Worm (Caenorhabditis elegans) whole organism, midembryonic: ENCODE results near the gene K08D10.11.
A peak's percentile ranks its signal among the peaks of the same experiment; 100 is the strongest.

Experiments
- T22C8.4 ChIP-seq: fragments of 200-800 bp; sonication (Bioruptor generic); IDR thresholded peaks from 2 replicates; pipeline ENCODE4 v1.3.6; 2022; ENCODE audit warnings: missing genetic modification characterization, missing compliant biosample characterization
- cog-1 ChIP-seq: sonication (generic microtip); optimal IDR thresholded peaks from 2 replicates; lab custom pipeline; 2016; ENCODE audit warnings: missing genetic modification characterization, missing compliant biosample characterization
- flt-1 ChIP-seq: fragments of 200-800 bp; sonication (Bioruptor generic); IDR thresholded peaks from 2 replicates; pipeline ENCODE4 v1.3.6; 2022; ENCODE audit warnings: missing genetic modification characterization, missing compliant biosample characterization
- klf-2 ChIP-seq: fragments of 200-800 bp; sonication (Bioruptor generic); conservative IDR thresholded peaks from 2 replicates; pipeline ENCODE4 v1.3.6; 2022; ENCODE audit warnings: missing genetic modification reagents, missing genetic modification characterization, missing compliant biosample characterization
- med-1 ChIP-seq: sonication (generic microtip); optimal IDR thresholded peaks from 2 replicates; lab custom pipeline; 2017; ENCODE audit warnings: missing genetic modification characterization, mild to moderate bottlenecking, missing compliant biosample characterization, antibody characterized with exemption, missing genetic modification reagents; ENCODE audit not compliant: insufficient read depth
- ref-1 ChIP-seq: fragments of 200-800 bp; sonication (Bioruptor generic); conservative IDR thresholded peaks from 2 replicates; pipeline ENCODE4 v1.3.6; 2022; ENCODE audit warnings: missing genetic modification reagents, missing genetic modification characterization, missing compliant biosample characterization
- tab-1 ChIP-seq: fragments of 200-800 bp; sonication (Bioruptor generic); IDR thresholded peaks from 2 replicates; pipeline ENCODE4 v1.3.6; 2022; ENCODE audit warnings: missing genetic modification characterization, missing compliant biosample characterization
- ztf-23 ChIP-seq: fragments of 200-800 bp; sonication (Bioruptor generic); IDR thresholded peaks from 2 replicates; pipeline ENCODE4 v1.3.6; 2022; ENCODE audit warnings: missing genetic modification reagents, missing genetic modification characterization, missing compliant biosample characterization
- ztf-29 ChIP-seq: fragments of 200-800 bp; sonication (Bioruptor generic); IDR thresholded peaks from 2 replicates; pipeline ENCODE4 v1.3.6; 2022; ENCODE audit warnings: missing genetic modification reagents, missing genetic modification characterization, missing compliant biosample characterization

Gene K08D10.11

ce11 chrIV:4176088-4176487 lies 9.9 kb downstream of the K08D10.11 start, which contains the start of gene dnj-15:
Gene dnj-15 (plus strand): TSS chrIV:4176388.
- TF ChIP-seq T22C8.4 (GFP tag; lab: Robert Waterston, UW), result no peak
- no peak for TF ChIP-seq flt-1 (GFP tag; lab: Robert Waterston, UW)
- TF ChIP-seq cog-1 (tag; lab: Kevin White, UChicago), result no peak
- TF ChIP-seq klf-2, result no peak
- no peak for TF ChIP-seq ref-1 (GFP tag; lab: Robert Waterston, UW)
- TF ChIP-seq med-1, result no peak
- no peak for TF ChIP-seq ztf-23 (GFP tag; lab: Robert Waterston, UW)
- no peak for TF ChIP-seq tab-1 (GFP tag; lab: Robert Waterston, UW)
- no peak for TF ChIP-seq ztf-29 (GFP tag; lab: Robert Waterston, UW)

DNA sequence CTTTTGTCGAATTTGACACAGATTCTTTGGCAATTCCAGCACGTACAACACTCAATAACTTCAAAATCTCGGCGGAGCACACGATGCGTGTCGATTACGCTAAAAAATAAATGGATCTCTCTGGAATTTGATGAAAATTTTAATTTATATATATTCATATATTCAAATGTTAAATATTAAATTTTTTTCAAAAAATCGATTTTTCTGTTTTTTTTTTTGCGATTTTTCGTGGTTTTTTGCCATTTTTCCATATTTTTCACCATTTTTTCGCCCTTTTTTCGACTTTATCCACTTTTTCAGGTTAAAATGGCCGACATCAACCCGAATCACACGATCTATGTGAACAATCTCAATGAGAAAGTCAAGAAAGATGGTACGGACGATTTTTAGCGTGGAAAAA lies 12.2 kb downstream of the K08D10.11 start, which contains the start of gene rnp-3:
Gene rnp-3, plus strand, starts transcription at position 301 of the 400 bp plus-strand sequence.
- TF ChIP-seq ref-1 (GFP tag; lab: Robert Waterston, UW), result no peak
- no peak for TF ChIP-seq klf-2
- no peak for TF ChIP-seq ztf-29 (GFP tag; lab: Robert Waterston, UW)
- no peak for TF ChIP-seq T22C8.4 (GFP tag; lab: Robert Waterston, UW)

DNA sequence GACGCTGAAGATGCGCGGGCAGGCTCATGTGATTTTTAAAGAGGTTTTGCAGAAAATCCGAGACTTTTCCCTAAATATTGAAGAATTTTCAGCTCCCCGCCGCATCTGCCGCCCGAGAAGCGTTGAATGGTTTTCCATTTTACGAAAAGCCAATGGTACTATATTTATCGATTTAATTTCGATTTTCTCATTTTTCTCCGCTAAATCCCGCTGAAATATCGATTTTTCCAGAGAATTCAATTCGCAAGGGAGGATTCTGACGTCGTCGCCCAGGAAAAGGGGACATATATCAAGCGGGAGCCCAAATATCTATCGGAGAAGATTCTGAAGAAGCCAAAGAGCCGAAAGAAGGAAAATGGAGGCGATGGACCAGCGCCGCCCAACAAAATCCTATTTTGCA lies 13.8 kb downstream of the K08D10.11 start:
- TF ChIP-seq med-1 (no peak), ref-1 (GFP tag; lab: Robert Waterston, UW) (no peak), T22C8.4 (GFP tag; lab: Robert Waterston, UW) (peak; percentile 54), klf-2 (no peak)

ce11 chrIV:4171531-4172163 lies 14.4 kb downstream of the K08D10.11 start, which contains the start of the genes K08D10.13 and rnp-2:
Gene K08D10.13 (minus strand): TSS chrIV:4171581.
Gene rnp-2 (plus strand): TSS chrIV:4172076.
- no peak for TF ChIP-seq cog-1 (tag; lab: Kevin White, UChicago)
- TF ChIP-seq flt-1 (GFP tag; lab: Robert Waterston, UW), result peak; percentile 53; the same call in 1 of the 2 replicates
- 0 out of 2 replicates have a peak, but pooled peaks have one; percentile 11 for TF ChIP-seq ztf-23 (GFP tag; lab: Robert Waterston, UW)

DNA sequence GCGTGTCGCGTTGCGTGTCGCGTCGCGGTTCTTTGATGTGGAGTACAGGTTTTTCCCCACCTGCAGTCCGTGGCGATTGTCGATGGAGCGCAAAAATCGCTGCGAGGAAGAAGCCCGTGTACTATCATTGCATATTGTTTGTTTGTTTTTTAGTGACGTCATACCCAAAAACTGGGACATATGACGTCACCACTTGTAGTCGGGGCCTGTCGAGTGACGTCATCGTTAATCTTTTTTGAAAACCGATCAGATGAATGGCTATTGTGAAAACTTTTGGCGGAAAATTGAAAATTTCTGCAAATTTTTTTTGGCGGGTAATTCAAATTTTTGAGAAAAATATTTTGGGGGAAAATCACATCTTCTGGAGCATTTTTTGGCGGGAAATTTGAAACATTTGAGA lies 18.7 kb downstream of the K08D10.11 start:
- TF ChIP-seq ref-1 (GFP tag; lab: Robert Waterston, UW), result no peak
- TF ChIP-seq cog-1 (tag; lab: Kevin White, UChicago), result no peak
- no peak for TF ChIP-seq T22C8.4 (GFP tag; lab: Robert Waterston, UW)
- TF ChIP-seq klf-2, result no peak
- no peak for TF ChIP-seq ztf-29 (GFP tag; lab: Robert Waterston, UW)
- no peak for TF ChIP-seq flt-1 (GFP tag; lab: Robert Waterston, UW)
- TF ChIP-seq ztf-23 (GFP tag; lab: Robert Waterston, UW), result no peak
- TF ChIP-seq med-1, result no peak
- no peak for TF ChIP-seq tab-1 (GFP tag; lab: Robert Waterston, UW)

- no peak for TF ChIP-seq flt-1 (GFP tag; lab: Robert Waterston, UW)
- no peak for TF ChIP-seq T22C8.4 (GFP tag; lab: Robert Waterston, UW)
- no peak for TF ChIP-seq ref-1 (GFP tag; lab: Robert Waterston, UW)
- TF ChIP-seq ztf-29 (GFP tag; lab: Robert Waterston, UW), result no peak
- TF ChIP-seq med-1, result no peak
- no peak for TF ChIP-seq ztf-23 (GFP tag; lab: Robert Waterston, UW)
- TF ChIP-seq tab-1 (GFP tag; lab: Robert Waterston, UW), result no peak
- TF ChIP-seq klf-2, result no peak
These were observed 21.6 kb downstream of the K08D10.11 start, which contains the start of gene scrm-8 for ce11 chrIV:4164392-4164791. Gene scrm-8 (plus strand): TSS chrIV:4164692.

DNA sequence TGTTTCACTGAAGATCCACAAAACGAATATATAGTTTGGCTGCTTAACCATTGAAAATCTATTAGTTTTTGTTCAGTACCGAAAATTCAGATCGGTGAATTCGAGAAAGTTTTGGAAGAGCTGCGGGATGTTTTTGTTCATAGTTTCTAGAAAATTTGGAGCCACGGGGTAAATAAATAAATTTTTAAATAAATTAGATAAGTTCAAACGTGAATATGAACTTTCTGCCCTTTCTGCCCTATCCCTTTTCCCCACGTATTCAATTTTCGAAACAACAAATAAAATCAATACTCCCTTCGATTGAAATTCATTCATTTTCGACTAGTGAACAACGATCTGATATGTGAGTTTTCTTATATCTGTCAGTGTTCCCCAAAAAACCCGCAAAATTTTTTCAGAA lies 23.9 kb downstream of the K08D10.11 start, which contains the start of gene scrm-5:
Gene scrm-5, plus strand, starts transcription at position 301 of the 400 bp plus-strand sequence.
- TF ChIP-seq T22C8.4 (GFP tag; lab: Robert Waterston, UW) (no peak), ztf-23 (GFP tag; lab: Robert Waterston, UW) (no peak), cog-1 (tag; lab: Kevin White, UChicago) (no peak), tab-1 (GFP tag; lab: Robert Waterston, UW) (no peak), ztf-29 (GFP tag; lab: Robert Waterston, UW) (no peak), flt-1 (GFP tag; lab: Robert Waterston, UW) (no peak), med-1 (no peak), ref-1 (GFP tag; lab: Robert Waterston, UW) (no peak), klf-2 (no peak)

DNA sequence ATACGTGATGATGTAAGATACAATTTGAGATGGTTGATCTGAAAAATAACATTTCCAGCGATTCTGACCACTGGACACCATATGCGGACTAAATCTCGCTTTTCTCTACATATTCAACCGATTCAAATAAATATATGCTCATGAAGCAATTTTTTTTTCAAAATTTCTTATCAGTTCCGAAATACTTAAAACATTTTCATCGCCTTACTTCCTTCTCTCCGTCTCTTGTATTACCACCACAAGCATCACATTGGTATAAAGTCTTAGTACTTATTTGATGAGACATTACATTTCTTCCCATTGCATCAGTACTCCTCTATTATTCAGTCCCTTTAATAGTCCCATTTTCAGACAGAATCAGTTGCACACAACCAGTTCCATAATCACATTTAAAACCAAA lies 31.4 kb downstream of the K08D10.11 start, which contains the start of gene K08D10.14:
Gene K08D10.14, plus strand, starts transcription at position 301 of the 400 bp plus-strand sequence.
- TF ChIP-seq flt-1 (GFP tag; lab: Robert Waterston, UW) (no peak), tab-1 (GFP tag; lab: Robert Waterston, UW) (no peak), med-1 (no peak), ztf-23 (GFP tag; lab: Robert Waterston, UW) (no peak), klf-2 (no peak), cog-1 (tag; lab: Kevin White, UChicago) (no peak), ref-1 (GFP tag; lab: Robert Waterston, UW) (no peak), T22C8.4 (GFP tag; lab: Robert Waterston, UW) (no peak), ztf-29 (GFP tag; lab: Robert Waterston, UW) (no peak)

ce11 chrIV:4152143-4152542 lies 33.9 kb downstream of the K08D10.11 start, which contains the start of the genes K08D10.10 and R07C12.1:
Gene K08D10.10 (plus strand): TSS chrIV:4152235.
Gene R07C12.1 (plus strand): TSS chrIV:4152456.
- TF ChIP-seq klf-2 (no peak), flt-1 (GFP tag; lab: Robert Waterston, UW) (no peak), med-1 (no peak), tab-1 (GFP tag; lab: Robert Waterston, UW) (no peak), cog-1 (tag; lab: Kevin White, UChicago) (no peak), T22C8.4 (GFP tag; lab: Robert Waterston, UW) (no peak), ztf-23 (GFP tag; lab: Robert Waterston, UW) (no peak), ref-1 (GFP tag; lab: Robert Waterston, UW) (no peak), ztf-29 (GFP tag; lab: Robert Waterston, UW) (no peak)
